Fruit fly (Drosophila melanogaster) Kc167 (cell line): Measurements from ENCODE around the gene CG42751.

Source experiments
- Myc ChIP-seq: fragments of >200 bp; optimal IDR thresholded peaks from 2 replicates; lab custom pipeline; 2017; ENCODE audit warnings: missing external identifiers
- psq ChIP-seq: fragments of >200 bp; optimal IDR thresholded peaks from 2 replicates; lab custom pipeline; 2017; ENCODE audit warnings: missing external identifiers

DNA sequence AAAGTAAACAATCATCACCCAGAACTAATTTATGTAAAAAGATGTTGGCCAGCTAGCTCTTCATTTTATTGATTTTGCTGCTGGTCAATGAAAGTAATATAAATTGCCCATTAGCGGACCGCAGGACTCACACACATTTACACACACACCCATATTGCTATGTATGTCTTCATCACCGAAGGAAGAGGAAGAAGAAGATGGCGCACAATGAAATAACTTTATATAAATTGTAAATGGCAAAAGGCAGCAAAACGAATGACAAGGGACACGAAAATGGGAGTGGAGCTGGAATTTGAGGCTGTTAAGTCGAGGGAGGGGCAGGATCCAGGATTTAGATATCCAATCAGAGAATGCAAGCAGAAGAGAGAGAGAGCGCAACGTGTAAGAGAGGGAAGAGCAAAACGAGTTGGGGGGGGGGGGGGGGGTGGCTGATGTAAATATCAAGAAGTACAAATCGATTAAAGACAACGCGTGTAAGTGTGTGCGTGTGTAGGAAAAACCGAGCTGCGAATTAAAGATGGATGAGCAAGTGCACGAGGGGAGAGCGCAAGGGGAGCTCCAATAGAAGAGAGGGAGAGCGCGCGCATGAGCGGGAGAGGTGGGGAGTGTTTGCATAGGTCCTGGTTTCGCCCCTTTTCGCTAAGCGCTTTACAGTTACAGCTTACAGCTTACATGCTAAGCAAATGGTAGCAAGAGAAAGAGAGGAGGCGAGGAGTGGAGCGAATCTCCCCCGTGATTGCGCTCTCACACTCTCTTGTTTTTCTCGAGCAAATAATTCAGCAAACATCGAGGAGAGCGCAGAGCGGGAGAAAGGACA, 48.8 kb upstream of the CG42751 start:
- TF ChIP-seq Myc (lab: Kevin White, UChicago) = no peak
- no peak for TF ChIP-seq psq (lab: Kevin White, UChicago)
